Fruit fly (Drosophila melanogaster) whole organism, embryonic: ENCODE data around the gene CG31525.

ENCODE experiments used
- ATbp ChIP-seq: fragments of 200-800 bp; sonication (Bioruptor generic); optimal IDR thresholded peaks from 2 replicates; lab custom pipeline; 2017; ENCODE audit warnings: missing biosample characterization, mild to moderate bottlenecking, missing genetic modification characterization, missing genetic modification reagents
- Ada2b ChIP-seq: fragments of 200-800 bp; sonication (Bioruptor generic); IDR thresholded peaks from 2 replicates; pipeline ENCODE4 v1.3.6; 2022; ENCODE audit warnings: missing biosample characterization, missing genetic modification characterization
- CG10431 ChIP-seq: fragments of 200-800 bp; sonication (Bioruptor generic); optimal IDR thresholded peaks from 3 replicates; lab custom pipeline; 2018; ENCODE audit warnings: missing biosample characterization, mild to moderate bottlenecking, missing genetic modification characterization
- CG10543 ChIP-seq: fragments of 200-800 bp; sonication (Bioruptor generic); optimal IDR thresholded peaks from 3 replicates; lab custom pipeline; 2017; ENCODE audit warnings: missing biosample characterization, mild to moderate bottlenecking, missing genetic modification characterization, moderate library complexity
- CG10565 ChIP-seq: fragments of 200-800 bp; sonication (Bioruptor generic); optimal IDR thresholded peaks from 3 replicates; lab custom pipeline; 2016; ENCODE audit warnings: missing biosample characterization, mild to moderate bottlenecking, missing genetic modification characterization
- CG12299 ChIP-seq: fragments of 200-800 bp; sonication (Bioruptor generic); optimal IDR thresholded peaks from 2 replicates; lab custom pipeline; 2018; ENCODE audit warnings: missing biosample characterization, mild to moderate bottlenecking, missing genetic modification characterization
- CG12744 ChIP-seq: fragments of 200-800 bp; sonication (Bioruptor generic); optimal IDR thresholded peaks from 2 replicates; lab custom pipeline; 2016; ENCODE audit warnings: missing biosample characterization, missing genetic modification characterization
- CG13287 ChIP-seq: fragments of 200-800 bp; sonication (Bioruptor generic); IDR thresholded peaks from 2 replicates; pipeline ENCODE4 v1.3.6; 2022; ENCODE audit warnings: missing biosample characterization, missing genetic modification characterization; ENCODE audit not compliant: partially characterized antibody
- CG16779 ChIP-seq: fragments of 200-800 bp; sonication (Bioruptor generic); IDR thresholded peaks from 2 replicates; pipeline ENCODE4 v1.3.6; 2022; ENCODE audit warnings: missing biosample characterization, missing genetic modification characterization
- CG2712 ChIP-seq: fragments of 200-800 bp; optimal IDR thresholded peaks from 3 replicates; lab custom pipeline; 2019; ENCODE audit warnings: missing biosample characterization, mild to moderate bottlenecking, missing genetic modification characterization, moderate library complexity
- CG31224 ChIP-seq: fragments of 200-800 bp; sonication (Bioruptor generic); IDR thresholded peaks from 2 replicates; pipeline ENCODE4 v1.3.6; 2022; ENCODE audit warnings: missing biosample characterization, missing genetic modification characterization
- CG32772 ChIP-seq: fragments of 200-800 bp; sonication (Bioruptor generic); IDR thresholded peaks from 2 replicates; pipeline ENCODE4 v1.3.6; 2022; ENCODE audit warnings: missing biosample characterization, missing genetic modification characterization
- CG3281 ChIP-seq: fragments of 200-800 bp; sonication (Bioruptor generic); optimal IDR thresholded peaks from 3 replicates; lab custom pipeline; 2017; ENCODE audit warnings: missing biosample characterization, mild to moderate bottlenecking, missing genetic modification characterization
- CG3407 ChIP-seq: fragments of 200-800 bp; sonication (Bioruptor generic); optimal IDR thresholded peaks from 2 replicates; lab custom pipeline; 2018; ENCODE audit warnings: missing biosample characterization, mild to moderate bottlenecking, missing genetic modification characterization
- CG3847 ChIP-seq: fragments of 200-800 bp; sonication (Bioruptor generic); IDR thresholded peaks from 2 replicates; pipeline ENCODE4 v1.3.6; 2022; ENCODE audit warnings: missing biosample characterization, missing genetic modification characterization
- CG3995 ChIP-seq: fragments of 200-800 bp; sonication (Bioruptor generic); optimal IDR thresholded peaks from 3 replicates; lab custom pipeline; 2016; ENCODE audit warnings: missing biosample characterization, missing genetic modification characterization
- CG4424 ChIP-seq: fragments of 200-800 bp; sonication (Bioruptor generic); optimal IDR thresholded peaks from 3 replicates; lab custom pipeline; 2016; ENCODE audit warnings: missing biosample characterization, missing genetic modification characterization
- CG6854 ChIP-seq: fragments of 200-800 bp; sonication (Bioruptor generic); optimal IDR thresholded peaks from 3 replicates; lab custom pipeline; 2017; ENCODE audit warnings: missing biosample characterization, mild to moderate bottlenecking, missing genetic modification characterization
- CG7271 ChIP-seq: fragments of 200-800 bp; sonication (Bioruptor generic); optimal IDR thresholded peaks from 2 replicates; lab custom pipeline; 2018; ENCODE audit warnings: missing biosample characterization, mild to moderate bottlenecking, missing genetic modification characterization, moderate library complexity
- CG9876 ChIP-seq: fragments of 200-800 bp; sonication (Bioruptor generic); optimal IDR thresholded peaks from 2 replicates; lab custom pipeline; 2016; ENCODE audit warnings: missing biosample characterization, missing genetic modification characterization
- CkIIα-i1 ChIP-seq: fragments of 200-800 bp; sonication (Bioruptor generic); IDR thresholded peaks from 2 replicates; pipeline ENCODE4 v1.3.6; 2022; ENCODE audit warnings: missing biosample characterization, missing genetic modification characterization
- D ChIP-seq, 2 experiments: fragments of 200-800 bp in 1 of 2; fragments of >200 bp in 1 of 2; sonication (Bioruptor generic) in 1 of 2; optimal IDR thresholded peaks; 2 replicates in 1 of 2; 3 replicates in 1 of 2; lab custom pipeline; 2017; ENCODE audit warnings: mild to moderate bottlenecking in 1 of 2, missing biosample characterization in 1 of 2, missing genetic modification characterization in 1 of 2, missing genetic modification reagents in 1 of 2
- E2f1 ChIP-seq: fragments of 200-800 bp; sonication (Bioruptor generic); IDR thresholded peaks from 2 replicates; pipeline ENCODE4 v1.3.6; 2022; ENCODE audit warnings: missing biosample characterization, missing genetic modification characterization
- ERR ChIP-seq: fragments of 200-800 bp; sonication (Bioruptor generic); optimal IDR thresholded peaks from 2 replicates; lab custom pipeline; 2016; ENCODE audit warnings: missing biosample characterization, missing genetic modification characterization
- Gug ChIP-seq: fragments of 200-800 bp; sonication (Bioruptor generic); IDR thresholded peaks from 4 replicates; pipeline ENCODE4 v1.3.6; 2022; ENCODE audit warnings: missing biosample characterization, missing genetic modification characterization
- H2.0 ChIP-seq: fragments of 200-800 bp; sonication (Bioruptor generic); IDR thresholded peaks from 2 replicates; pipeline ENCODE4 v1.3.6; 2022; ENCODE audit warnings: missing biosample characterization, missing genetic modification characterization
- Jarid2 ChIP-seq: fragments of 200-800 bp; sonication (Bioruptor generic); optimal IDR thresholded peaks from 3 replicates; lab custom pipeline; 2017; ENCODE audit warnings: mild to moderate bottlenecking, missing biosample characterization, missing genetic modification reagents, missing genetic modification characterization
- Mrtf ChIP-seq: fragments of 200-800 bp; sonication (Bioruptor generic); IDR thresholded peaks from 3 replicates; pipeline ENCODE4 v1.3.6; 2022; ENCODE audit warnings: missing biosample characterization, missing genetic modification characterization
- NC2β ChIP-seq: fragments of 200-800 bp; sonication (Bioruptor generic); optimal IDR thresholded peaks from 2 replicates; lab custom pipeline; 2016; ENCODE audit warnings: missing biosample characterization, missing genetic modification characterization
- NK7.1 ChIP-seq: fragments of 200-800 bp; sonication (Bioruptor generic); optimal IDR thresholded peaks from 3 replicates; lab custom pipeline; 2016; ENCODE audit warnings: missing biosample characterization, missing genetic modification characterization
- NfI ChIP-seq: fragments of 200-800 bp; sonication (Bioruptor generic); optimal IDR thresholded peaks from 3 replicates; lab custom pipeline; 2018; ENCODE audit warnings: missing biosample characterization, mild to moderate bottlenecking, missing genetic modification characterization, moderate library complexity
- PHDP ChIP-seq: fragments of 200-800 bp; sonication (Bioruptor generic); optimal IDR thresholded peaks from 3 replicates; lab custom pipeline; 2018; ENCODE audit warnings: missing biosample characterization, mild to moderate bottlenecking, missing genetic modification characterization, moderate library complexity
- Ravus ChIP-seq: fragments of 200-800 bp; sonication (Bioruptor generic); IDR thresholded peaks from 2 replicates; pipeline ENCODE4 v1.3.6; 2022; ENCODE audit warnings: missing biosample characterization, missing genetic modification characterization
- YL-1 ChIP-seq: fragments of 200-800 bp; sonication (Bioruptor generic); optimal IDR thresholded peaks from 3 replicates; lab custom pipeline; 2017; ENCODE audit warnings: missing biosample characterization, mild to moderate bottlenecking, missing genetic modification characterization
- bcd ChIP-seq: fragments of 200-800 bp; sonication (Bioruptor generic); optimal IDR thresholded peaks from 2 replicates; lab custom pipeline; 2017; ENCODE audit warnings: missing biosample characterization, mild to moderate bottlenecking, missing genetic modification characterization
- ci ChIP-seq: fragments of 200-800 bp; sonication (Bioruptor generic); IDR thresholded peaks from 3 replicates; pipeline ENCODE4 v1.3.6; 2022; ENCODE audit warnings: missing biosample characterization, missing genetic modification characterization
- en ChIP-seq: fragments of 200-800 bp; sonication (Bioruptor generic); optimal IDR thresholded peaks from 2 replicates; lab custom pipeline; 2016; ENCODE audit warnings: missing biosample characterization, missing genetic modification characterization
- gsb ChIP-seq: fragments of 200-800 bp; sonication (Bioruptor generic); IDR thresholded peaks from 2 replicates; pipeline ENCODE4 v1.3.6; 2022; ENCODE audit warnings: missing biosample characterization, missing genetic modification characterization
- odd ChIP-seq: fragments of 200-800 bp; sonication (Bioruptor generic); optimal IDR thresholded peaks from 2 replicates; lab custom pipeline; 2017; ENCODE audit warnings: missing biosample characterization, mild to moderate bottlenecking, missing genetic modification characterization
- pum ChIP-seq: fragments of 200-800 bp; sonication (Bioruptor generic); optimal IDR thresholded peaks from 2 replicates; lab custom pipeline; 2016; ENCODE audit warnings: missing biosample characterization, missing genetic modification characterization
- ranshi ChIP-seq: fragments of 200-800 bp; sonication (Bioruptor generic); IDR thresholded peaks from 2 replicates; pipeline ENCODE4 v1.3.6; 2022; ENCODE audit warnings: missing biosample characterization, missing genetic modification characterization
- repo ChIP-seq: fragments of 200-800 bp; sonication (Bioruptor generic); optimal IDR thresholded peaks from 2 replicates; lab custom pipeline; 2016; ENCODE audit warnings: missing biosample characterization, missing genetic modification characterization
- salm ChIP-seq: fragments of 200-800 bp; sonication (Bioruptor generic); optimal IDR thresholded peaks from 2 replicates; lab custom pipeline; 2018; ENCODE audit warnings: missing biosample characterization, mild to moderate bottlenecking, missing genetic modification characterization
- sisA ChIP-seq: fragments of 200-800 bp; sonication (Bioruptor generic); IDR thresholded peaks from 2 replicates; pipeline ENCODE4 v1.3.6; 2022; ENCODE audit warnings: missing biosample characterization, missing genetic modification characterization
- tio ChIP-seq: fragments of 200-800 bp; sonication (Bioruptor generic); optimal IDR thresholded peaks from 2 replicates; lab custom pipeline; 2017; ENCODE audit warnings: missing biosample characterization, missing genetic modification characterization, inconsistent platforms
- tll ChIP-seq, 2 experiments: fragments of 200-800 bp in 1 of 2; fragments of >200 bp in 1 of 2; sonication (Bioruptor generic) in 1 of 2; optimal IDR thresholded peaks; 2 replicates each; lab custom pipeline; 2017 to 2019; ENCODE audit warnings: missing biosample characterization in 2 of 2, missing genetic modification characterization in 2 of 2, mild to moderate bottlenecking in 1 of 2, moderate library complexity in 1 of 2
- trem ChIP-seq: fragments of 200-800 bp; optimal IDR thresholded peaks from 3 replicates; lab custom pipeline; 2019; ENCODE audit warnings: missing biosample characterization, mild to moderate bottlenecking, missing genetic modification characterization, moderate library complexity
- vfl ChIP-seq: fragments of 200-800 bp; sonication (Bioruptor generic); optimal IDR thresholded peaks from 2 replicates; lab custom pipeline; 2016; ENCODE audit warnings: missing biosample characterization, missing genetic modification characterization
- wek ChIP-seq: fragments of 200-800 bp; sonication (Bioruptor generic); optimal IDR thresholded peaks from 3 replicates; lab custom pipeline; 2018; ENCODE audit warnings: missing biosample characterization, mild to moderate bottlenecking, missing genetic modification characterization, moderate library complexity

The CG31525 gene

dm6 chr3R:4433441-4434077 lies 6.7 kb downstream of the CG31525 start, which contains the start of the genes eIF3a and CG1074 (continued):
- TF ChIP-seq E2f1 (GFP tag; lab: Robert Waterston, UW) (peak; percentile 49; the same call in 1 of the 2 replicates), ATbp (GFP tag; lab: Kevin White, UChicago) (no peak), CG10543 (GFP tag; lab: Kevin White, UChicago) (peak; percentile 78), CG4424 (GFP tag; lab: Kevin White, UChicago) (peak; percentile 48), repo (GFP tag; lab: Kevin White, UChicago) (peak; percentile 62), CG6854 (peak; percentile 11), PHDP (tag; lab: Kevin White, UChicago) (peak; percentile 49), trem (tag; lab: Kevin White, UChicago) (peak; percentile 83), CG12299 (peak; percentile 60), CG13287 (GFP tag; lab: Robert Waterston, UW) (peak; percentile 97), H2.0 (GFP tag; lab: Robert Waterston, UW) (peak; percentile 31; the same call in 1 of the 2 replicates), CG2712 (tag; lab: Kevin White, UChicago) (peak; percentile 69), CG16779 (GFP tag; lab: Robert Waterston, UW) (0 out of 2 replicates have a peak, but pooled peaks have one; percentile 65), CG32772 (GFP tag; lab: Robert Waterston, UW) (0 out of 2 replicates have a peak, but pooled peaks have one; percentile 31), NC2β (GFP tag; lab: Kevin White, UChicago) (peak; percentile 70), gsb (peak; percentile 44), bcd (GFP tag; lab: Kevin White, UChicago) (peak; percentile 73), CG3407 (GFP tag; lab: Kevin White, UChicago) (peak; percentile 50), Mrtf (GFP tag; lab: Robert Waterston, UW) (no peak; the same call in 2 of the 3 replicates), tio (GFP tag; lab: Kevin White, UChicago) (no peak), wek (GFP tag; lab: Kevin White, UChicago) (peak; percentile 65), Ravus (GFP tag; lab: Robert Waterston, UW) (no peak), CG10565 (GFP tag; lab: Kevin White, UChicago) (no peak), Jarid2 (GFP tag; lab: Kevin White, UChicago) (no peak), tll (GFP tag; optimal IDR thresholded peaks at IDR 0.05; lab: Kevin White, UChicago) (peak in 1 of 2 experiments; percentile 68), odd (GFP tag; lab: Kevin White, UChicago) (peak; percentile 67), pum (peak; percentile 56), ERR (GFP tag; lab: Kevin White, UChicago) (peak; percentile 68), sisA (GFP tag; lab: Robert Waterston, UW) (no peak), CG3281 (GFP tag; lab: Kevin White, UChicago) (peak; percentile 78), NfI (GFP tag; lab: Kevin White, UChicago) (peak; percentile 77), CG7271 (tag; lab: Kevin White, UChicago) (peak; percentile 78), CG3847 (GFP tag; lab: Robert Waterston, UW) (peak; percentile 81), ranshi (peak; percentile 64), ci (GFP tag; lab: Robert Waterston, UW) (peak; percentile 88), salm (tag; lab: Kevin White, UChicago) (peak; percentile 8), CG9876 (GFP tag; lab: Kevin White, UChicago) (peak; percentile 36), Gug (GFP tag; lab: Robert Waterston, UW) (peak; percentile 56; the same call in 1 of the 4 replicates), CG3995 (GFP tag; lab: Kevin White, UChicago) (peak; percentile 76), NK7.1 (GFP tag; lab: Kevin White, UChicago) (peak; percentile 36), CkIIα-i1 (no peak), vfl (GFP tag; lab: Kevin White, UChicago) (peak; percentile 55), en (GFP tag; lab: Kevin White, UChicago) (no peak), YL-1 (peak; percentile 100), CG31224 (GFP tag; lab: Robert Waterston, UW) (no peak), Ada2b (peak; percentile 48), CG12744 (GFP tag; lab: Kevin White, UChicago) (peak; percentile 54), CG10431 (GFP tag; lab: Kevin White, UChicago) (peak; percentile 67), D (optimal IDR thresholded peaks at IDR 0.05; lab: Kevin White, UChicago) (no peak), D (GFP tag; optimal IDR thresholded peaks at IDR 0.05; lab: Kevin White, UChicago) (no peak)
